Worm (Caenorhabditis elegans) whole organism, young adult: Measurements from ENCODE around the gene T26H5.11.

ENCODE experiments used
- B0336.3 ChIP-seq: fragments of 200-800 bp; sonication (Bioruptor generic); IDR thresholded peaks from 2 replicates; pipeline ENCODE4 v1.3.6; 2022; ENCODE audit warnings: missing genetic modification characterization, missing compliant biosample characterization
- C06A6.2 ChIP-seq: fragments of 200-800 bp; sonication (Bioruptor generic); conservative IDR thresholded peaks from 2 replicates; pipeline ENCODE4 v1.3.6; 2022; ENCODE audit warnings: missing genetic modification characterization, missing compliant biosample characterization
- C17E4.6 ChIP-seq: fragments of 200-800 bp; sonication (Bioruptor generic); IDR thresholded peaks from 2 replicates; pipeline ENCODE4 v1.3.6; 2022; ENCODE audit warnings: missing genetic modification reagents, missing genetic modification characterization, missing compliant biosample characterization
- D2030.7 ChIP-seq: fragments of 200-800 bp; sonication (Bioruptor generic); IDR thresholded peaks from 2 replicates; pipeline ENCODE4 v1.3.6; 2022; ENCODE audit warnings: missing genetic modification reagents, missing genetic modification characterization, missing compliant biosample characterization
- F37B4.10 ChIP-seq: fragments of 200-800 bp; sonication (Bioruptor generic); IDR thresholded peaks from 2 replicates; pipeline ENCODE4 v1.3.6; 2022; ENCODE audit warnings: missing genetic modification characterization, missing compliant biosample characterization
- F49E8.2 ChIP-seq: sonication (generic microtip); optimal IDR thresholded peaks from 3 replicates; lab custom pipeline; 2017; ENCODE audit warnings: missing genetic modification characterization, mild to moderate bottlenecking, missing compliant biosample characterization, antibody characterized with exemption, moderate library complexity; ENCODE audit not compliant: insufficient read depth
- K12H6.12 ChIP-seq: fragments of 200-800 bp; sonication (Bioruptor generic); optimal IDR thresholded peaks from 2 replicates; lab custom pipeline; 2018; ENCODE audit warnings: mild to moderate bottlenecking, missing genetic modification characterization, missing compliant biosample characterization
- T26A5.8 ChIP-seq: sonication (generic microtip); optimal IDR thresholded peaks from 2 replicates; lab custom pipeline; 2016; ENCODE audit warnings: missing genetic modification characterization, missing compliant biosample characterization
- Y79H2A.3 ChIP-seq: fragments of 200-800 bp; sonication (Bioruptor generic); conservative IDR thresholded peaks from 2 replicates; pipeline ENCODE4 v1.3.6; 2022; ENCODE audit warnings: missing genetic modification reagents, missing genetic modification characterization, missing compliant biosample characterization
- Y95B8A.8 ChIP-seq: fragments of 200-800 bp; sonication (Bioruptor generic); IDR thresholded peaks from 2 replicates; pipeline ENCODE4 v1.3.6; 2022; ENCODE audit warnings: missing genetic modification reagents, missing genetic modification characterization, missing compliant biosample characterization
- akir-1 ChIP-seq: fragments of 200-800 bp; sonication (Bioruptor generic); optimal IDR thresholded peaks from 2 replicates; lab custom pipeline; 2018; ENCODE audit warnings: mild to moderate bottlenecking, missing genetic modification characterization, moderate library complexity, missing compliant biosample characterization
- ama-1 ChIP-seq, 3 experiments: fragments of 150-350 bp in 1 of 3; sonication (generic microtip) in 2 of 3; optimal IDR thresholded peaks; 2 replicates each; lab custom pipeline; 2014 to 2018; ENCODE audit warnings: missing biosample characterization in 2 of 3, missing genetic modification characterization in 2 of 3, missing genetic modification reagents in 2 of 3
- attf-6 ChIP-seq: fragments of 200-800 bp; sonication (Bioruptor generic); IDR thresholded peaks from 2 replicates; pipeline ENCODE4 v1.3.6; 2022; ENCODE audit warnings: missing genetic modification reagents, missing genetic modification characterization, missing compliant biosample characterization
- ceh-58 ChIP-seq: fragments of 200-800 bp; sonication (Bioruptor generic); IDR thresholded peaks from 2 replicates; pipeline ENCODE4 v1.3.6; 2022; ENCODE audit warnings: missing genetic modification characterization, missing compliant biosample characterization
- die-1 ChIP-seq: sonication (generic microtip); optimal IDR thresholded peaks from 2 replicates; lab custom pipeline; 2016; ENCODE audit warnings: missing genotype, mild to moderate bottlenecking, missing genetic modification characterization, missing compliant biosample characterization
- dox-1 ChIP-seq: fragments of 200-800 bp; sonication (Bioruptor generic); IDR thresholded peaks from 2 replicates; pipeline ENCODE4 v1.3.6; 2022; ENCODE audit warnings: missing genetic modification reagents, missing genetic modification characterization, missing compliant biosample characterization
- dpff-1 ChIP-seq: sonication (generic microtip); optimal IDR thresholded peaks from 2 replicates; lab custom pipeline; 2017; ENCODE audit warnings: mild to moderate bottlenecking, missing genetic modification characterization, missing compliant biosample characterization
- efl-1 ChIP-seq: fragments of 150-350 bp; optimal IDR thresholded peaks from 2 replicates; lab custom pipeline; 2014; ENCODE audit warnings: missing biosample characterization, missing genetic modification reagents, missing genetic modification characterization
- egl-18 ChIP-seq: fragments of 200-800 bp; sonication (Bioruptor generic); IDR thresholded peaks from 2 replicates; pipeline ENCODE4 v1.3.6; 2022; ENCODE audit warnings: missing genetic modification reagents, missing genetic modification characterization, missing compliant biosample characterization
- ets-4 ChIP-seq: fragments of 200-800 bp; sonication (Bioruptor generic); optimal IDR thresholded peaks from 2 replicates; lab custom pipeline; 2018; ENCODE audit warnings: mild to moderate bottlenecking, missing genetic modification characterization, missing compliant biosample characterization
- hmg-1.2 ChIP-seq: fragments of 200-800 bp; sonication (Bioruptor generic); IDR thresholded peaks from 2 replicates; pipeline ENCODE4 v1.3.6; 2022; ENCODE audit warnings: missing genetic modification reagents, missing genetic modification characterization, missing compliant biosample characterization
- hsf-1 ChIP-seq: fragments of 200-800 bp; sonication (Bioruptor generic); IDR thresholded peaks from 2 replicates; pipeline ENCODE4 v1.3.6; 2022; ENCODE audit warnings: missing genetic modification reagents, missing genetic modification characterization, missing compliant biosample characterization
- lin-26 ChIP-seq: fragments of 200-800 bp; sonication (Bioruptor generic); IDR thresholded peaks from 2 replicates; pipeline ENCODE4 v1.3.6; 2022; ENCODE audit warnings: missing genetic modification reagents, missing genetic modification characterization, missing compliant biosample characterization
- lsl-1 ChIP-seq: fragments of 200-800 bp; sonication (Bioruptor generic); optimal IDR thresholded peaks from 2 replicates; lab custom pipeline; 2018; ENCODE audit warnings: mild to moderate bottlenecking, missing genetic modification characterization, moderate library complexity, missing compliant biosample characterization
- madf-8 ChIP-seq: fragments of 200-800 bp; sonication (Bioruptor generic); conservative IDR thresholded peaks from 2 replicates; pipeline ENCODE4 v1.3.6; 2022; ENCODE audit warnings: missing genetic modification reagents, missing genetic modification characterization, missing compliant biosample characterization
- mcd-1 ChIP-seq: fragments of 200-800 bp; sonication (Bioruptor generic); IDR thresholded peaks from 2 replicates; pipeline ENCODE4 v1.3.6; 2022; ENCODE audit warnings: missing genetic modification reagents, missing genetic modification characterization, missing compliant biosample characterization
- mxl-1 ChIP-seq: sonication (generic microtip); optimal IDR thresholded peaks from 2 replicates; lab custom pipeline; 2016; ENCODE audit warnings: missing genetic modification characterization, missing compliant biosample characterization
- nhr-120 ChIP-seq: fragments of 200-800 bp; sonication (Bioruptor generic); IDR thresholded peaks from 2 replicates; pipeline ENCODE4 v1.3.6; 2022; ENCODE audit warnings: missing genetic modification characterization, missing compliant biosample characterization
- nhr-27 ChIP-seq: fragments of 200-800 bp; sonication (Bioruptor generic); optimal IDR thresholded peaks from 2 replicates; lab custom pipeline; 2018; ENCODE audit warnings: mild to moderate bottlenecking, missing genetic modification characterization, moderate library complexity, missing compliant biosample characterization
- pbrm-1 ChIP-seq: fragments of 200-800 bp; sonication (Bioruptor generic); IDR thresholded peaks from 2 replicates; pipeline ENCODE4 v1.3.6; 2022; ENCODE audit warnings: missing genetic modification reagents, missing genetic modification characterization, missing compliant biosample characterization
- repo-1 ChIP-seq: sonication (generic microtip); optimal IDR thresholded peaks from 2 replicates; lab custom pipeline; 2017; ENCODE audit warnings: mild to moderate bottlenecking, missing genetic modification characterization, missing compliant biosample characterization
- rpc-1 ChIP-seq, 2 experiments: fragments of 150-350 bp in 1 of 2; sonication (generic microtip) in 1 of 2; optimal IDR thresholded peaks; 2 replicates each; lab custom pipeline; 2014 to 2018; ENCODE audit warnings: missing biosample characterization in 1 of 2, missing genetic modification characterization in 1 of 2, missing genetic modification reagents in 1 of 2, missing genotype in 1 of 2
- snpc-1.1 ChIP-seq: sonication (generic microtip); optimal IDR thresholded peaks from 2 replicates; lab custom pipeline; 2017; ENCODE audit warnings: missing genetic modification characterization, mild to moderate bottlenecking, missing compliant biosample characterization, antibody characterized with exemption, moderate library complexity, missing genotype, missing genetic modification reagents; ENCODE audit not compliant: insufficient read depth
- snpc-3.4 ChIP-seq: sonication (generic microtip); optimal IDR thresholded peaks from 2 replicates; lab custom pipeline; 2017; ENCODE audit warnings: missing genetic modification characterization, mild to moderate bottlenecking, missing compliant biosample characterization, antibody characterized with exemption, moderate library complexity, missing genotype, missing genetic modification reagents
- snpc-4 ChIP-seq, 5 experiments: fragments of 150-350 bp in 1 of 5; sonication (generic microtip) in 4 of 5; optimal IDR thresholded peaks; 2 replicates each; lab custom pipeline; 2014 to 2018; ENCODE audit warnings: missing genetic modification characterization in 5 of 5, missing biosample characterization in 3 of 5, antibody characterized with exemption in 2 of 5, mild to moderate bottlenecking in 2 of 5, missing compliant biosample characterization in 2 of 5, missing genotype in 2 of 5, moderate library complexity in 2 of 5, missing genetic modification reagents in 1 of 5
- tbp1 ChIP-seq: fragments of 200-800 bp; sonication (Bioruptor generic); optimal IDR thresholded peaks from 2 replicates; lab custom pipeline; 2018; ENCODE audit warnings: mild to moderate bottlenecking, missing genetic modification characterization, missing compliant biosample characterization
- tbx-9 ChIP-seq: sonication (generic microtip); optimal IDR thresholded peaks from 2 replicates; lab custom pipeline; 2016; ENCODE audit warnings: borderline replicate concordance, missing genetic modification characterization, inconsistent platforms, missing compliant biosample characterization
- xnd-1 ChIP-seq: sonication (generic microtip); optimal IDR thresholded peaks from 2 replicates; lab custom pipeline; 2016; ENCODE audit warnings: missing genotype, missing genetic modification reagents, missing genetic modification characterization, missing compliant biosample characterization
- ztf-22 ChIP-seq: fragments of 200-800 bp; sonication (Bioruptor generic); optimal IDR thresholded peaks from 2 replicates; lab custom pipeline; 2018; ENCODE audit warnings: mild to moderate bottlenecking, missing genetic modification characterization, moderate library complexity, missing compliant biosample characterization
- ztf-25 ChIP-seq: fragments of 200-800 bp; sonication (Bioruptor generic); IDR thresholded peaks from 2 replicates; pipeline ENCODE4 v1.3.6; 2022; ENCODE audit warnings: missing genetic modification reagents, missing genetic modification characterization, missing compliant biosample characterization
- ztf-3 ChIP-seq: fragments of 200-800 bp; sonication (Bioruptor generic); optimal IDR thresholded peaks from 2 replicates; lab custom pipeline; 2018; ENCODE audit warnings: mild to moderate bottlenecking, missing genetic modification characterization, missing compliant biosample characterization

T26H5.11 gene

ce11 chrV:15399691-15400377 is 44.3 kb downstream of the T26H5.11 start, which contains the start of the genes T06E6.15 and sri-7:
Gene T06E6.15, minus strand, starts transcription at chrV:15399791.
Gene sri-7, plus strand, starts transcription at chrV:15400327.
- TF ChIP-seq ztf-3 (GFP tag; lab: Kevin White, UChicago) (no peak), F49E8.2 (tag; lab: Kevin White, UChicago) (no peak), ztf-25 (GFP tag; lab: Robert Waterston, UW) (no peak), snpc-4 (GFP tag; optimal IDR thresholded peaks at IDR 0.05; lab: Kevin White, UChicago) (no peak), snpc-4 (tag; optimal IDR thresholded peaks at IDR 0.05; lab: Kevin White, UChicago) (no peak), ztf-22 (GFP tag; lab: Kevin White, UChicago) (no peak), attf-6 (GFP tag; lab: Robert Waterston, UW) (no peak), lsl-1 (GFP tag; lab: Kevin White, UChicago) (no peak)

- TF ChIP-seq mxl-1 (tag; lab: Kevin White, UChicago) (no peak), akir-1 (GFP tag; lab: Kevin White, UChicago) (no peak), ztf-25 (GFP tag; lab: Robert Waterston, UW) (no peak), die-1 (no peak), mcd-1 (GFP tag; lab: Robert Waterston, UW) (no peak), dpff-1 (tag; lab: Kevin White, UChicago) (no peak), tbx-9 (tag; lab: Kevin White, UChicago) (no peak), efl-1 (GFP tag; lab: Kevin White, UChicago) (no peak), tbp1 (GFP tag; lab: Kevin White, UChicago) (no peak), hmg-1.2 (no peak), C06A6.2 (GFP tag; lab: Robert Waterston, UW) (no peak)
These were observed 45.4 kb downstream of the T26H5.11 start, which contains the start of gene fbxa-199 for ce11 chrV:15398728-15399127. Gene fbxa-199, minus strand, starts transcription at chrV:15398828.

- TF ChIP-seq Y95B8A.8 (GFP tag; lab: Robert Waterston, UW) (peak; percentile 56; the same call in 1 of the 2 replicates), K12H6.12 (tag; lab: Kevin White, UChicago) (no peak), lsl-1 (GFP tag; lab: Kevin White, UChicago) (peak; percentile 37), D2030.7 (GFP tag; lab: Robert Waterston, UW) (0 out of 2 replicates have a peak, but pooled peaks have one; percentile 10), nhr-27 (tag; lab: Kevin White, UChicago) (no peak), ets-4 (GFP tag; lab: Kevin White, UChicago) (no peak), nhr-120 (GFP tag; lab: Robert Waterston, UW) (no peak), rpc-1 (optimal IDR thresholded peaks at IDR 0.05; lab: Kevin White, UChicago) (no peak), rpc-1 (tag; optimal IDR thresholded peaks at IDR 0.05; lab: Kevin White, UChicago) (peak; percentile 10), repo-1 (tag; lab: Kevin White, UChicago) (no peak), xnd-1 (tag; lab: Kevin White, UChicago) (peak; percentile 51), egl-18 (GFP tag; lab: Robert Waterston, UW) (0 out of 2 replicates have a peak, but pooled peaks have one; percentile 40), lin-26 (GFP tag; lab: Robert Waterston, UW) (peak; percentile 50; the same call in 1 of the 2 replicates), snpc-3.4 (tag; lab: Kevin White, UChicago) (peak; percentile 13), ceh-58 (GFP tag; lab: Robert Waterston, UW) (no peak), C17E4.6 (GFP tag; lab: Robert Waterston, UW) (0 out of 2 replicates have a peak, but pooled peaks have one; percentile 12), pbrm-1 (GFP tag; lab: Robert Waterston, UW) (peak; percentile 25; the same call in 1 of the 2 replicates), madf-8 (peak; percentile 34; the same call in 1 of the 2 replicates), Y79H2A.3 (peak; percentile 21; the same call in 1 of the 2 replicates), T26A5.8 (tag; lab: Kevin White, UChicago) (no peak), ama-1 (optimal IDR thresholded peaks at IDR 0.05; lab: Kevin White, UChicago) (no peak), ama-1 (GFP tag; optimal IDR thresholded peaks at IDR 0.05; lab: Kevin White, UChicago) (peak in 1 of 2 experiments; percentile 28), C06A6.2 (GFP tag; lab: Robert Waterston, UW) (no peak), F37B4.10 (GFP tag; lab: Robert Waterston, UW) (no peak), F49E8.2 (tag; lab: Kevin White, UChicago) (peak; percentile 38), hsf-1 (GFP tag; lab: Robert Waterston, UW) (peak; percentile 83), snpc-1.1 (tag; lab: Kevin White, UChicago) (peak; percentile 34), B0336.3 (GFP tag; lab: Robert Waterston, UW) (peak; percentile 72; the same call in 1 of the 2 replicates), dox-1 (GFP tag; lab: Robert Waterston, UW) (no peak), tbp1 (GFP tag; lab: Kevin White, UChicago) (peak; percentile 48)
These were observed 46.9 kb downstream of the T26H5.11 start for ce11 chrV:15397139-15397538.
